Worm (Caenorhabditis elegans) whole organism, L3 larva: ENCODE data around the gene F14E5.2.

Experiments used
- ZK546.5 ChIP-seq: sonication (generic microtip); optimal IDR thresholded peaks from 2 replicates; lab custom pipeline; 2017; ENCODE audit warnings: missing biosample characterization, missing genetic modification characterization
- aly-2 ChIP-seq: fragments of 150-350 bp; optimal IDR thresholded peaks from 2 replicates; lab custom pipeline; 2014; ENCODE audit warnings: missing biosample characterization, missing genetic modification characterization
- ama-1 ChIP-seq: fragments of 150-350 bp; optimal IDR thresholded peaks from 2 replicates; lab custom pipeline; 2018
- ceh-16 ChIP-seq: sonication (generic microtip); optimal IDR thresholded peaks from 2 replicates; lab custom pipeline; 2017; ENCODE audit warnings: missing biosample characterization, missing genetic modification characterization
- ceh-28 ChIP-seq: fragments of 150-350 bp; optimal IDR thresholded peaks from 2 replicates; lab custom pipeline; 2014; ENCODE audit warnings: missing biosample characterization, missing genetic modification reagents, missing genetic modification characterization
- ceh-82 ChIP-seq: fragments of 150-350 bp; optimal IDR thresholded peaks from 2 replicates; lab custom pipeline; 2014; ENCODE audit warnings: missing biosample characterization, missing genetic modification characterization
- ceh-9 ChIP-seq: sonication (generic microtip); optimal IDR thresholded peaks from 2 replicates; lab custom pipeline; 2018; ENCODE audit warnings: missing biosample characterization, missing genetic modification characterization
- daf-12 ChIP-seq: fragments of 150-350 bp; optimal IDR thresholded peaks from 2 replicates; lab custom pipeline; 2014; ENCODE audit warnings: missing biosample characterization, missing genetic modification reagents, missing genetic modification characterization
- egl-27 ChIP-seq: sonication (generic microtip); optimal IDR thresholded peaks from 4 replicates; lab custom pipeline; 2017; ENCODE audit warnings: missing biosample characterization, missing genetic modification reagents, missing genetic modification characterization
- egl-5 ChIP-seq: fragments of 150-350 bp; optimal IDR thresholded peaks from 2 replicates; lab custom pipeline; 2017; ENCODE audit warnings: missing biosample characterization, missing genetic modification reagents, missing genetic modification characterization, inconsistent platforms
- elt-1 ChIP-seq: fragments of 150-350 bp; optimal IDR thresholded peaks from 2 replicates; lab custom pipeline; 2014; ENCODE audit warnings: missing biosample characterization, missing genetic modification characterization
- elt-2 ChIP-seq: sonication (generic microtip); optimal IDR thresholded peaks from 2 replicates; lab custom pipeline; 2016; ENCODE audit warnings: missing genetic modification reagents, mild to moderate bottlenecking, missing genetic modification characterization, missing compliant biosample characterization
- elt-3 ChIP-seq, 3 experiments: fragments of 150-350 bp in 1 of 3; sonication (generic microtip) in 2 of 3; optimal IDR thresholded peaks; 2 replicates in 2 of 3; 4 replicates in 1 of 3; lab custom pipeline; 2014 to 2017; ENCODE audit warnings: missing biosample characterization in 3 of 3, missing genetic modification characterization in 3 of 3
- eor-1 ChIP-seq, 2 experiments: fragments of 150-350 bp; optimal IDR thresholded peaks; 2 replicates each; lab custom pipeline; 2014 to 2018; ENCODE audit warnings: missing biosample characterization in 2 of 2, missing genetic modification characterization in 2 of 2
- fkh-10 ChIP-seq: sonication (generic microtip); optimal IDR thresholded peaks from 2 replicates; lab custom pipeline; 2017; ENCODE audit warnings: missing biosample characterization, missing genetic modification reagents, missing genetic modification characterization
- fkh-2 ChIP-seq: fragments of 150-350 bp; optimal IDR thresholded peaks from 2 replicates; lab custom pipeline; 2014; ENCODE audit warnings: missing biosample characterization, missing genetic modification reagents, missing genetic modification characterization
- hmg-11 ChIP-seq: sonication (generic microtip); optimal IDR thresholded peaks from 2 replicates; lab custom pipeline; 2016; ENCODE audit warnings: missing genetic modification characterization, missing compliant biosample characterization
- jun-1 ChIP-seq: fragments of 150-350 bp; optimal IDR thresholded peaks from 2 replicates; lab custom pipeline; 2014; ENCODE audit warnings: missing biosample characterization, missing genetic modification reagents, missing genetic modification characterization
- lin-15B ChIP-seq: fragments of 150-350 bp; optimal IDR thresholded peaks from 2 replicates; lab custom pipeline; 2014; ENCODE audit warnings: missing biosample characterization, missing genetic modification characterization
- lin-39 ChIP-seq: fragments of 150-350 bp; optimal IDR thresholded peaks from 2 replicates; lab custom pipeline; 2018; ENCODE audit warnings: missing biosample characterization, missing genetic modification reagents, missing genetic modification characterization
- lsy-12 ChIP-seq: sonication (generic microtip); optimal IDR thresholded peaks from 2 replicates; lab custom pipeline; 2016; ENCODE audit warnings: mild to moderate bottlenecking, missing genetic modification characterization, missing compliant biosample characterization
- mdl-1 ChIP-seq: fragments of 150-350 bp; optimal IDR thresholded peaks from 2 replicates; lab custom pipeline; 2014; ENCODE audit warnings: missing biosample characterization, missing genetic modification characterization
- nfya-1 ChIP-seq: sonication (generic microtip); optimal IDR thresholded peaks from 2 replicates; lab custom pipeline; 2017; ENCODE audit warnings: missing genetic modification characterization, mild to moderate bottlenecking, missing compliant biosample characterization, antibody characterized with exemption, moderate library complexity; ENCODE audit not compliant: insufficient read depth
- nhr-11 ChIP-seq: fragments of 150-350 bp; optimal IDR thresholded peaks from 2 replicates; lab custom pipeline; 2014; ENCODE audit warnings: missing biosample characterization, missing genetic modification characterization
- nhr-12 ChIP-seq: fragments of 150-350 bp; optimal IDR thresholded peaks from 2 replicates; lab custom pipeline; 2014; ENCODE audit warnings: missing biosample characterization, missing genetic modification characterization
- nhr-23 ChIP-seq: fragments of 150-350 bp; optimal IDR thresholded peaks from 2 replicates; lab custom pipeline; 2014; ENCODE audit warnings: missing biosample characterization, missing genetic modification reagents, missing genetic modification characterization
- nhr-237 ChIP-seq: fragments of 150-350 bp; optimal IDR thresholded peaks from 2 replicates; lab custom pipeline; 2014; ENCODE audit warnings: missing biosample characterization, missing genetic modification characterization
- nhr-25 ChIP-seq: sonication (generic microtip); optimal IDR thresholded peaks from 2 replicates; lab custom pipeline; 2017; ENCODE audit warnings: missing biosample characterization, missing genetic modification characterization
- nhr-28 ChIP-seq: fragments of 150-350 bp; optimal IDR thresholded peaks from 2 replicates; lab custom pipeline; 2014; ENCODE audit warnings: missing biosample characterization, missing genetic modification characterization
- nhr-43 ChIP-seq: sonication (generic microtip); optimal IDR thresholded peaks from 2 replicates; lab custom pipeline; 2016; ENCODE audit warnings: mild to moderate bottlenecking, missing genetic modification characterization, missing compliant biosample characterization; ENCODE audit not compliant: poor library complexity, severe bottlenecking
- nhr-67 ChIP-seq: fragments of 150-350 bp; optimal IDR thresholded peaks from 2 replicates; lab custom pipeline; 2014; ENCODE audit warnings: missing biosample characterization, missing genetic modification characterization
- nhr-76 ChIP-seq: fragments of 150-350 bp; sonication (generic microtip); optimal IDR thresholded peaks from 5 replicates; lab custom pipeline; 2014; ENCODE audit warnings: missing biosample characterization, missing genetic modification characterization
- nhr-77 ChIP-seq: fragments of 150-350 bp; optimal IDR thresholded peaks from 2 replicates; lab custom pipeline; 2014; ENCODE audit warnings: missing biosample characterization, missing genetic modification characterization
- pha-4 ChIP-seq: fragments of 150-350 bp; optimal IDR thresholded peaks from 2 replicates; lab custom pipeline; 2014; ENCODE audit warnings: missing biosample characterization, missing genetic modification reagents, missing genetic modification characterization
- pqm-1 ChIP-seq: fragments of 150-350 bp; optimal IDR thresholded peaks from 2 replicates; lab custom pipeline; 2017; ENCODE audit warnings: missing biosample characterization, missing genetic modification characterization, inconsistent platforms
- sea-2 ChIP-seq: fragments of 150-350 bp; sonication (generic microtip); optimal IDR thresholded peaks from 4 replicates; lab custom pipeline; 2014; ENCODE audit warnings: missing biosample characterization, missing genetic modification reagents, missing genetic modification characterization
- skn-1 ChIP-seq: fragments of 150-350 bp; optimal IDR thresholded peaks from 2 replicates; lab custom pipeline; 2014; ENCODE audit warnings: missing biosample characterization, missing genetic modification characterization
- snpc-4 ChIP-seq: fragments of 150-350 bp; optimal IDR thresholded peaks from 2 replicates; lab custom pipeline; 2014; ENCODE audit warnings: missing biosample characterization, missing genetic modification characterization
- tbx-2 ChIP-seq: sonication (generic microtip); optimal IDR thresholded peaks from 2 replicates; lab custom pipeline; 2016; ENCODE audit warnings: mild to moderate bottlenecking, missing genetic modification characterization, missing compliant biosample characterization
- unc-39 ChIP-seq: sonication (generic microtip); optimal IDR thresholded peaks from 4 replicates; lab custom pipeline; 2017; ENCODE audit warnings: missing biosample characterization, missing genetic modification characterization
- unc-62 ChIP-seq: fragments of 150-350 bp; sonication (generic microtip); optimal IDR thresholded peaks from 4 replicates; lab custom pipeline; 2014; ENCODE audit warnings: missing biosample characterization, missing genetic modification reagents, missing genetic modification characterization
- zag-1 ChIP-seq: fragments of 150-350 bp; optimal IDR thresholded peaks from 2 replicates; lab custom pipeline; 2014; ENCODE audit warnings: missing biosample characterization, missing genetic modification characterization
- ztf-11 ChIP-seq: fragments of 150-350 bp; optimal IDR thresholded peaks from 2 replicates; lab custom pipeline; 2014; ENCODE audit warnings: missing biosample characterization, missing genetic modification characterization
- ztf-4 ChIP-seq: fragments of 150-350 bp; optimal IDR thresholded peaks from 2 replicates; lab custom pipeline; 2014; ENCODE audit warnings: missing biosample characterization, missing genetic modification characterization

The F14E5.2 gene

ce11 chrII:8466874-8467273 is 38.2 kb upstream of the F14E5.2 start, which contains the start of gene F22B5.10:
TSS of gene F22B5.10 (plus strand) at chrII:8467174.
- TF ChIP-seq ama-1 (lab: Kevin White, UChicago) (peak; percentile 8), nhr-237 (no peak)

- no peak for TF ChIP-seq jun-1 (tag; lab: Kevin White, UChicago)
- TF ChIP-seq nhr-12: no peak
- TF ChIP-seq skn-1 (tag; lab: Kevin White, UChicago): no peak
- TF ChIP-seq eor-1 (tag; optimal IDR thresholded peaks at IDR 0.05; lab: Kevin White, UChicago): no peak
- peak; percentile 6 for TF ChIP-seq nhr-43 (tag; lab: Kevin White, UChicago)
- no peak for TF ChIP-seq ceh-82 (tag; lab: Kevin White, UChicago)
- no peak for TF ChIP-seq ceh-9 (tag; lab: Kevin White, UChicago)
- no peak for TF ChIP-seq daf-12
- TF ChIP-seq ama-1 (lab: Kevin White, UChicago): no peak
- TF ChIP-seq nhr-28: no peak
- no peak for TF ChIP-seq ceh-28 (tag; lab: Kevin White, UChicago)
- no peak for TF ChIP-seq fkh-10 (GFP tag; lab: Kevin White, UChicago)
- no peak for TF ChIP-seq zag-1
- no peak for TF ChIP-seq egl-27 (tag; lab: Kevin White, UChicago)
- TF ChIP-seq nhr-67 (tag; lab: Kevin White, UChicago): no peak
- no peak for TF ChIP-seq snpc-4 (tag; lab: Kevin White, UChicago)
- no peak for TF ChIP-seq nfya-1 (tag; lab: Kevin White, UChicago)
- TF ChIP-seq pha-4: peak; percentile 56
- no peak for TF ChIP-seq ztf-4
- no peak for TF ChIP-seq elt-1
- no peak for TF ChIP-seq nhr-77 (tag; lab: Kevin White, UChicago)
- no peak for TF ChIP-seq nhr-237
- no peak for TF ChIP-seq ztf-11 (tag; lab: Kevin White, UChicago)
- no peak for TF ChIP-seq unc-62 (GFP tag; lab: Kevin White, UChicago)
- peak; percentile 8 for TF ChIP-seq lin-15B (tag; lab: Kevin White, UChicago)
- TF ChIP-seq elt-2 (tag; lab: Kevin White, UChicago): peak; percentile 22
- no peak for TF ChIP-seq aly-2
- no peak for TF ChIP-seq unc-39 (tag; lab: Kevin White, UChicago)
- peak; percentile 52 for TF ChIP-seq nhr-23 (tag; lab: Kevin White, UChicago)
- TF ChIP-seq nhr-11 (tag; lab: Kevin White, UChicago): no peak
- no peak for TF ChIP-seq tbx-2 (tag; lab: Kevin White, UChicago)
- no peak for TF ChIP-seq ZK546.5
- no peak for TF ChIP-seq sea-2 (GFP tag; lab: Kevin White, UChicago)
- TF ChIP-seq, all 47 proteins: peak for 5
Observed at ce11 chrII:8464448-8464898, 35.8 kb upstream of the F14E5.2 start, which contains the start of gene fars-3. TSS of gene fars-3 (plus strand) at chrII:8464848.

ce11 chrII:8457438-8457837 is 28.8 kb upstream of the F14E5.2 start, which contains the start of gene zyg-9:
TSS of gene zyg-9 (plus strand) at chrII:8457818.
- TF ChIP-seq fkh-10 (GFP tag; lab: Kevin White, UChicago) (no peak), daf-12 (no peak), nhr-25 (tag; lab: Kevin White, UChicago) (no peak), nhr-76 (tag; lab: Kevin White, UChicago) (no peak), sea-2 (GFP tag; lab: Kevin White, UChicago) (no peak), zag-1 (no peak), pqm-1 (tag; lab: Kevin White, UChicago) (no peak), nhr-23 (tag; lab: Kevin White, UChicago) (peak; percentile 14), skn-1 (tag; lab: Kevin White, UChicago) (no peak), nhr-28 (no peak), tbx-2 (tag; lab: Kevin White, UChicago) (no peak), ama-1 (lab: Kevin White, UChicago) (no peak), nfya-1 (tag; lab: Kevin White, UChicago) (peak; percentile 39), ceh-82 (tag; lab: Kevin White, UChicago) (no peak), egl-5 (tag; lab: Kevin White, UChicago) (no peak), elt-2 (tag; lab: Kevin White, UChicago) (no peak), lin-39 (tag; lab: Kevin White, UChicago) (peak; percentile 54), lin-15B (tag; lab: Kevin White, UChicago) (peak; percentile 34), jun-1 (tag; lab: Kevin White, UChicago) (no peak), ZK546.5 (no peak), nhr-43 (tag; lab: Kevin White, UChicago) (no peak), unc-39 (tag; lab: Kevin White, UChicago) (no peak), elt-3 (tag; optimal IDR thresholded peaks at IDR 0.05; lab: Kevin White, UChicago) (no peak), pha-4 (peak; percentile 20), nhr-67 (tag; lab: Kevin White, UChicago) (no peak), ztf-11 (tag; lab: Kevin White, UChicago) (no peak), ceh-28 (tag; lab: Kevin White, UChicago) (peak; percentile 32), nhr-11 (tag; lab: Kevin White, UChicago) (no peak), nhr-77 (tag; lab: Kevin White, UChicago) (no peak), nhr-12 (no peak), egl-27 (tag; lab: Kevin White, UChicago) (no peak), unc-62 (GFP tag; lab: Kevin White, UChicago) (no peak), ztf-4 (no peak), fkh-2 (tag; lab: Kevin White, UChicago) (no peak), mdl-1 (tag; lab: Kevin White, UChicago) (no peak), aly-2 (no peak), ceh-16 (tag; lab: Kevin White, UChicago) (no peak), lsy-12 (no peak), elt-1 (no peak), hmg-11 (tag; lab: Kevin White, UChicago) (peak; percentile 33), eor-1 (tag; optimal IDR thresholded peaks at IDR 0.05; lab: Kevin White, UChicago) (no peak), nhr-237 (no peak)
